Worm (Caenorhabditis elegans) whole organism, L3 larva: ENCODE data around the gene dpy-22.
A peak's percentile ranks its signal among the peaks of the same experiment; 100 is the strongest.

ENCODE experiments used
- ama-1 ChIP-seq: fragments of 150-350 bp; optimal IDR thresholded peaks from 2 replicates; lab custom pipeline; 2018
- daf-12 ChIP-seq: fragments of 150-350 bp; optimal IDR thresholded peaks from 2 replicates; lab custom pipeline; 2014; ENCODE audit warnings: missing biosample characterization, missing genetic modification reagents, missing genetic modification characterization
- elt-2 ChIP-seq: sonication (generic microtip); optimal IDR thresholded peaks from 2 replicates; lab custom pipeline; 2016; ENCODE audit warnings: missing genetic modification reagents, mild to moderate bottlenecking, missing genetic modification characterization, missing compliant biosample characterization
- jun-1 ChIP-seq: fragments of 150-350 bp; optimal IDR thresholded peaks from 2 replicates; lab custom pipeline; 2014; ENCODE audit warnings: missing biosample characterization, missing genetic modification reagents, missing genetic modification characterization
- nfya-1 ChIP-seq: sonication (generic microtip); optimal IDR thresholded peaks from 2 replicates; lab custom pipeline; 2017; ENCODE audit warnings: missing genetic modification characterization, mild to moderate bottlenecking, missing compliant biosample characterization, antibody characterized with exemption, moderate library complexity; ENCODE audit not compliant: insufficient read depth
- nhr-237 ChIP-seq: fragments of 150-350 bp; optimal IDR thresholded peaks from 2 replicates; lab custom pipeline; 2014; ENCODE audit warnings: missing biosample characterization, missing genetic modification characterization
- nhr-28 ChIP-seq: fragments of 150-350 bp; optimal IDR thresholded peaks from 2 replicates; lab custom pipeline; 2014; ENCODE audit warnings: missing biosample characterization, missing genetic modification characterization
- pqm-1 ChIP-seq: fragments of 150-350 bp; optimal IDR thresholded peaks from 2 replicates; lab custom pipeline; 2017; ENCODE audit warnings: missing biosample characterization, missing genetic modification characterization, inconsistent platforms
- sea-2 ChIP-seq: fragments of 150-350 bp; sonication (generic microtip); optimal IDR thresholded peaks from 4 replicates; lab custom pipeline; 2014; ENCODE audit warnings: missing biosample characterization, missing genetic modification reagents, missing genetic modification characterization
- skn-1 ChIP-seq: fragments of 150-350 bp; optimal IDR thresholded peaks from 2 replicates; lab custom pipeline; 2014; ENCODE audit warnings: missing biosample characterization, missing genetic modification characterization
- unc-39 ChIP-seq: sonication (generic microtip); optimal IDR thresholded peaks from 4 replicates; lab custom pipeline; 2017; ENCODE audit warnings: missing biosample characterization, missing genetic modification characterization

DNA sequence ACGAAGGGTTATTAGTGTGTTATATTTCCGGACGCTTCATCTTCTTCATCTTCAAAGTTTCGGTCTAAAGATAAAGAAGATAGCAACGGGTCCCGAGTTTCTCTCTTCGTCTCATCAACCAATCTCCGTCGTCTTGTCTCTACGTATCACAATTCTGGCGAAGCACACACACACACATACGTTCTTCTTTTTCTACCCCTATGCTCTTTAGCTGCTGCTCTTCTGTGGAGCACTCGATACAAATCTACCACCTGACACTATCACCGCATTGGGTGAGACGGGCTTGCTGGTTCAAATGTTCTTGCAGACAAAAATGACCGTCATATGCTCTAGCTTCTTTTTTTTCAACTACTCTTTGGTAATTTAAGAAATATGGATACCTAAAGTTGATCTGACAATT, 10.3 kb upstream of the dpy-22 start:
- TF ChIP-seq unc-39 (no peak), jun-1 (tag; lab: Kevin White, UChicago) (no peak), skn-1 (tag; lab: Kevin White, UChicago) (no peak), nhr-28 (tag; lab: Kevin White, UChicago) (no peak), ama-1 (lab: Kevin White, UChicago) (no peak), sea-2 (no peak), nhr-237 (tag; lab: Kevin White, UChicago) (no peak), nfya-1 (tag; lab: Kevin White, UChicago) (peak; percentile 32), daf-12 (tag; lab: Kevin White, UChicago) (no peak), pqm-1 (tag; lab: Kevin White, UChicago) (no peak), elt-2 (tag; lab: Kevin White, UChicago) (no peak)
